Fruit fly (Drosophila melanogaster) ovary, adult (tissue): Measurements from ENCODE around the gene dib.
A peak's percentile ranks its signal among the peaks of the same experiment; 100 is the strongest.

ENCODE experiments used
- CG17801 ChIP-seq: fragments of 200-800 bp; optimal IDR thresholded peaks from 2 replicates; lab custom pipeline; 2019; ENCODE audit warnings: missing biosample characterization, mild to moderate bottlenecking, missing genetic modification characterization, moderate library complexity; ENCODE audit not compliant: partially characterized antibody

dib gene

DNA sequence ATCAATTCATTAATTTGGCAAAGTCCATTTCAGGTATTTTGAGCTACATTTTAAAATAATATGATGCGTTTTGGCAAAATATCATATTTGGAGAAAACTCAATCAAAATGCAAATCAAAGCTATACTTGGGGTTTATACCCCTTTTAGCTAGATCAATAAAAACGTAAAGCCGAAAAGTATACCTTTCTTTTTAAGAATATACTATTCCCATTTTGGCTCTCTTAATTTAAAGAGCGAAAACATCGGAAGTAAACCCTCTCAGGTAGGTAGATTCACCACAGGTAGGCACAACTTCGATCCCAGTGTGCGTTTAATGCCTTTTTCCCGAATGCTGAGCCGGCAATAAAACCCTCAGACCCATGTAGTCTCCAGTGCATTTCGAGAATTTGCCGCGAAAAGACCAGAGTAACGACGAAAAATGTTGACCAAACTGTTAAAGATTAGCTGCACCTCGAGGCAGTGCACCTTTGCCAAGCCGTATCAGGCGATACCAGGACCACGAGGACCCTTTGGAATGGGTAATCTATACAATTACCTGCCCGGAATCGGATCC lies at the start of gene dib:
TSS of gene dib (plus strand) at position 372 of the 554 bp plus-strand sequence.
- peak; percentile 22 for TF ChIP-seq CG17801 (GFP tag; lab: Kevin White, UChicago)

DNA sequence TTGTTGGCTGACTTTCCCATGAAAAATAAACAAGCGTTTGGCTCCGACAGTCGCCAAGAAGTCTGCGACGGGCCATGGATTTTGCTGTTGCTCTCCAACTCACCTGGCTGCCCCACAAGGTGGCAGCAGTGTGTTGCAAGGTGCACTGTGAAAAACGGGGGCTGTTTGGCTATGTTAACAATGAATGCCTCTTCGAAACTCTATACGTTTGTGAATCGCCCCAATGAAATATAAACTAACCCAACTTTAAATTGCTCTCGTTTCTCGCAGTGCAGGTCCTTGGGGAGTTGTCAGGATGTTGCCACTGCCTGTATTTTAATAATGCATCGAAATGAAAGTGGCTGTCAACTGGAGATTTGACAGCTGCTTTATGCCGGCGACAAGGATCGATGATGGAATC lies 47.7 kb upstream of the dib start:
- no peak for TF ChIP-seq CG17801 (GFP tag; lab: Kevin White, UChicago)

DNA sequence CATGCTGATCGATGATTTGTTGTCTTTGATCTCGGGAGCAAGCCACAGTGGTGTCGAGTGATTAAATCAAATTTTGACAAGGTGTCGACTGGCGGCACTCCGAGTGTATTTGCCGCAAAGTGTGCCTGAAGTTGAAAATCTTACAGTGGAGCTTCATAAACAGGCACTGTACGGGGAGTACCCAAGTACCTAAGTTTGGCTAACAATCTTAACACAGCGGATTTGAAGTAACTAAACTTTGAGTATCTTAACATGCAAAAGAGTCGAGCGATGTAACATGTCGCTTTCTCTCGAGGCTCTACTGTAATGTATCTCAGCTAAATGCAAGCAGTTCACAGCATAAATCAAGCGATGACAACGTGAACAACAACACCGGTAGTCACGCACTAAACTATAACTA lies 45.3 kb upstream of the dib start:
- TF ChIP-seq CG17801 (GFP tag; lab: Kevin White, UChicago): no peak

DNA sequence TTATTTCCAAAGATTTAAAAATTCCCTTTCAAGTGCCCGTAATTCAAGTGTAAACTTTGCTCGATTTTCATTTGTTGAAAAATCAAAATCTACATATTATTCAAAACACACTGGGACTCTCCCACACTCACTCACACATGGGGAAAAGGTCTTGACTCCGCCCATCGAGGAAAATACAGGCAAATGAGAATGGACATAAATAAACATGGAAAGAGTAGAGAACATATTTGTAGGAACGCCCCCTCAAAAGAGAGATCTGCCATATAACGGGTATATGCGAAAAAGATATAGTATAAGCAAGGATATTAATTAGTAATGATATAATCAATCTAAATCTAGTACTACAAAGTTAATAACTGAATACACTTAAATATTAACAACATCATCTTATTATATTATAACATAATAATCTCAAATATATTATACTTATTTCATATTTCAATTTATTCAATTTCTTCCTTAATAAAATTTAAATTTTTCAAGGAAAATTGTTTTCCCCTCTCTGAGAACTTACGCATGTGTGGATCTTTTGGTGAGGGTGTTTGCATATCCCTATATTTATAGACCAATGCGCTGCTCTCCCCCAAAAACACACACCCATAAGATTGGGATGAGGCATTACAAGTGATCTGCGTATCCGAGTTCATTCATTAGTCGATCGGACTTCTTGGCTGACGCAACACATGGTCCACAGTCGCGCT lies 43.7 kb upstream of the dib start, which contains the start of gene FoxL1:
TSS of gene FoxL1 (plus strand) at position 651 of the 701 bp plus-strand sequence.
- TF ChIP-seq CG17801 (GFP tag; lab: Kevin White, UChicago): no peak

DNA sequence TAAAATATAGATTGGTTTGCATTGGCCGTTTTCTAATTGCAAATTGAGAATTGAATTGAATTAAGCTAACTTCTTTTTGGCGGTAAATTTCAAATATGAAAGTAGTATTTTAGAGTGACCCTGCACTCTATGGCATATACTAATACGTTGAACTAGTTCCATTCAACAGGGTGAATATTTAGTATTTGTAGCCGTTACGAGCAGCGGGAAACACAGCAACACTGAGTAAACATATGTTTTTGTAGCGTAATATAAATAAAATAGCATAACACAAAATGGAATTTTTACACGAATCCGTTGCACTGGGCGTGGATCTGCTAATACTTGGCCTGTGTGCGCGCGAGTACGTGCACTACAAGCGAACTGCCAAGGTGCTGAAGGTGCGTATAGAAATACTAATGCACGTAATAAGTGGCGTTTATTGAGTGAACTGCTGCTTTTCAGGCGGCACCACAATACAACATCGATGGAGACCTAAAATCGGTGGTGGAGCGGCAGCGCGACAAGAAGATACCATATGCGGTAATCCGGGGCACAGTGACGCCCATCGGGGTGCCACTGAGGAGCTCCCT lies 40.7 kb upstream of the dib start, which contains the start of gene Mul1:
TSS of gene Mul1 (plus strand) at position 198 of the 572 bp plus-strand sequence.
- peak; percentile 50 for TF ChIP-seq CG17801 (GFP tag; lab: Kevin White, UChicago)

DNA sequence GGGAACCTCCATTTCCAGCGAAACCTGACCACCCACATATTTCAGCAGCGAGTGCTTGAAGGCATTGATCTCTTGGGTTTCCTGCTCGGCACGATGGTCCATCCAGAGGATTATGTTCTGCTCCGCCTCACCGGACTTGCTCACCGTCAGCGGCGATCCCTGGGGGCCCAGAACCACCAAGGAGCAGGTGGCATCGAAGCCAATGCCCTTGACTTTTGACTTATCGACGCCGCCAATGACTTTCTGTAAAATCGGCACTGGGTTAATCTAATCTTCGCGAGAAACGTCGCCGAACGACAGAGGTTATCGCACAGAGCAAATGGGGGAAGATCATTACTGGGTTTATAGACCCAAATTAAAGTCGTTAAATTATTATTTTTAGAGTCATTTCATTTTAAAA lies 37.6 kb upstream of the dib start:
- TF ChIP-seq CG17801 (GFP tag; lab: Kevin White, UChicago): no peak

DNA sequence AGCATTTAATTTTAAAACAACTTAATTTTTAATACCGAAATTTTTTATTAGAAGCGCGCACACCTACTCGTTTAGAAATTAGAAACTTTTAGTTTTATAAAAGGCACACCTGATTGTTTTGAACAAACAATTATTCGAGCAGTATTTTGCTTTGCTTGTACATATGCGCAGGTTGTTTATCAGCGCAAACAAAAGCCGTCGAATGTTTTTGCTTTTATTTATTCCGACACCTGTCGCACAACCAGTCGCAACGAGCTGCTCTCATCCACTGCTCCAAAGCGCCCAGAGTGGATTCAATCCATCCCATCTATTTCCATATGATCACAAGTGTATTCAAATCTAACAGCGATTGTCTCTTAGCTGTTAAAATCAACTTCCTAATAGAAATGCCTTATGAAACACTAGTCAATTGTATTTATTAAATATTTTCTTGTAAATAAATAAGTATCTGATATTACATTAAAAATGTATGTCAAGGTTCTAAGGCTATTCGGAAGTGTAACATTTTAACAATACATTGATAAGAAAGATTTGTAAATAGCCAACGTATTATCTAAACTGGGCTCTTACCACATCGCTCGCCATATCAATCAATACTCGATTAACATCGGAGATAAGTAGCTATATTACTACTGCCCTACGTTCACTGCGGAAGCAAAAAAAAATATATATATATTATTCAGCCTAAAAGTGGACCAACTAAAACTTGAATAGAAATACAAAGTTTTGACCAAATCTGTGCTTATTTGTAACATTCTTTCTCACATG lies 36.2 kb upstream of the dib start, which contains the start of gene CG11594:
TSS of gene CG11594 (minus strand) at position 274 of the 768 bp plus-strand sequence.
- TF ChIP-seq CG17801 (GFP tag; lab: Kevin White, UChicago): no peak

DNA sequence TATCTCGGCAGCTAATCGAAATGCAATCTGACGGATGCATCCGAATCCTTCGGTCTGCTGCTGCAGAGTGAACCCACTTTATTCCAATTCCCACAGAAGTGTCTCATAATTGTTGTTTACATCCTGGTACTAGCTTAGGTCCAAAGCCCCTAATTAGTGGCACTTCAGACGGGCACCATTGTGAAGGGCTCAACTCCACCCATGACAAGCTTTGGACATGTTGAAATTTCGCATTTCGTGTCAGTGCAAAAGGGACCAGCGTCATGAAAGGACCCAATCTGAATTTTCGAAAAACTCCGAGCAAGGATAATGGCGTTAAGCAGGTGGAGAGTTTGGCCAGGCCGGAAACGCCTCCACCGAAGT lies 35.6 kb upstream of the dib start, which contains the start of gene Gr64a:
TSS of gene Gr64a (plus strand) at position 264 of the 363 bp plus-strand sequence.
- TF ChIP-seq CG17801 (GFP tag; lab: Kevin White, UChicago): no peak

DNA sequence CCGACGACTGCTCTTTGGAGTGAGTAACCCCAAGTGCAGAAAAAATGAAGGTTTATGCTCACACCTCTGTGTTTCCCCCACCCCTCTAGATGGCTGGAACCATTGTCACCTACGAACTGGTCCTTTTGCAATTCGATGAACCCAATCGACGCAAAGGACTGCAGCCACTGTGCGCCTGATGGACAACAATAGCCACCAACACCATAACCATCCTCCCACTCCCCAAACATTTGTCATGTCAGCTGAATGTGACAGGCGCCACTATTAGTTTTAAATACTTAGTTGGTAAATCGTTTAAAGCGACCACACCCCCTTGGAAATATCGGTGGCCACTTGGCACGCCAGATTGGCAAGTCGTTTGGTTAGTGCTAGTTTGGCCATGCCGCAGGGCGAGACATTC lies 33.8 kb upstream of the dib start, which contains the start of the genes Gr64b and Gr64c:
TSS of gene Gr64b (plus strand) at position 301 of the 400 bp plus-strand sequence.
TSS of gene Gr64c (plus strand) at position 301 of the 400 bp plus-strand sequence.
- TF ChIP-seq CG17801 (GFP tag; lab: Kevin White, UChicago): no peak

DNA sequence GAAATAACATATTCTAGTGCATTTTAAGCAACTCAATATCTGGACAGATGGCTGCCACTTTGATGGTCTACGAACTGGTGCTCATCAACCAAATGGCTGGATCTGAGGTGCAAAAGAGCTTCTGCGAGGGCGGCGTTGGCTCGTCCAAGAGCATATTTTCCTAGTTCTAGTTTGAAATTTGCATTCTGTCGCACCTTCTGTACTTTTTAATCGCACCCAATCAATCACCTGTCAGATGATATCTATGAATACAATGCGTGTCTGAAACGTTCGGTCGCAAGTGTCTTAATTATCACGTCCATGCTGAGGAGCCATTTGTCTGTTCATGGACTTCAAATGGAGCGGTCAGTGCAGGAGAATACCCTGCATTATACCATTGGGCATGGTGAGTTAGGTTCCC lies 30.3 kb upstream of the dib start, which contains the start of the genes Gr64d and Gr64e:
TSS of gene Gr64d (plus strand) at position 301 of the 400 bp plus-strand sequence.
TSS of gene Gr64e (plus strand) at position 380 of the 400 bp plus-strand sequence.
- TF ChIP-seq CG17801 (GFP tag; lab: Kevin White, UChicago): no peak

DNA sequence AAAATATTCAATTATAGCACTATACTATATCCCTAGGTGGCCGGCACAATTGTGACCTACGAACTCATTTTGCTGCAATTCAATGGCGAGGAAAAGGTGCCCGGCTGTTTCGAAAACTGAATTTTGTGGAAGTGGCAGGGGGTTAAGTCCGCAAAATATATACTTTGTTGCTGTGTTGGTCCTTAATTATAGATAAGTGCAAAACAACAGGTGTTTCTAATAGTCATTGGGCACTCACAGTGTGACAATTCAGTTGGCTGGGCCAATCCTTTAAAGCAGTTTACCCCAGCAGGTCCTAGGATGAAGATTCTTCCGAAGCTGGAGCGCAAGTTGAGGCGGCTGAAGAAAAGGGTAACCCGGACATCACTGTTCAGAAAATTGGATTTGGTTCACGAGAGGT lies 26.6 kb upstream of the dib start, which contains the start of gene Gr64f:
TSS of gene Gr64f (plus strand) at position 301 of the 400 bp plus-strand sequence.
- no peak for TF ChIP-seq CG17801 (GFP tag; lab: Kevin White, UChicago)

DNA sequence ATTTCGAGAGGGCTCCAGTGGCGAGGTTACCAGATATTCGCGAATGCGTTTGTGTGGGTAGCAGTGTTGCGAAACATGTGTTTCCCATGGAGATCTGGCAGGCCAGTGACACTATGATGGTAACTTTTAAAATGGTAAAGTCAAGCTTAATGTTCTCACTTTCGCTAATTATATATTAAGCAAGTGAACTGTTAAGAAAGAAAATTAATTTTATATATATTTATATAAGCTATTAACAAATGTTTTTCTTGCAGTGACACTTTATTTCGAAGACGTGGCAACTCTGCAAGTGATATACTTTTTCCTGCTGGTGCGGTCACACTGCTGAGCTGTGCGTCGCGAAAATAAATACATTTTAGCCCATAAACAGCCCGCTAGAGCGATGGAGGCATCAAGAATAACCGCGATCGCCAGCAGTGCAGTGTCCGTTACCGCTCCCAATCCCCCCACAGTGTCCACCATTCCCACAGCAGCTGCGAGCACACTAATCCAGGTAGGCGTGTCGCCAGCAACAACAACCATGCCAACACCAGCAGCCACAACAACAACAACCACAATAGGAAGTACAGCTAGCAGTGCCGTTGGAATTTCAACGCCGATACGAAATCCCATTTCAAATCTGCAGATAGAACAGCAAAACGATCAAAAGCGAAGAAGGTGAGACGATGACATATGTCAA lies 21.7 kb upstream of the dib start, which contains the start of the genes CG11593 and Rcd5:
TSS of gene CG11593 (minus strand) at position 236 of the 679 bp plus-strand sequence.
TSS of gene Rcd5 (plus strand) at position 283 of the 679 bp plus-strand sequence.
- TF ChIP-seq CG17801 (GFP tag; lab: Kevin White, UChicago): peak; percentile 23

DNA sequence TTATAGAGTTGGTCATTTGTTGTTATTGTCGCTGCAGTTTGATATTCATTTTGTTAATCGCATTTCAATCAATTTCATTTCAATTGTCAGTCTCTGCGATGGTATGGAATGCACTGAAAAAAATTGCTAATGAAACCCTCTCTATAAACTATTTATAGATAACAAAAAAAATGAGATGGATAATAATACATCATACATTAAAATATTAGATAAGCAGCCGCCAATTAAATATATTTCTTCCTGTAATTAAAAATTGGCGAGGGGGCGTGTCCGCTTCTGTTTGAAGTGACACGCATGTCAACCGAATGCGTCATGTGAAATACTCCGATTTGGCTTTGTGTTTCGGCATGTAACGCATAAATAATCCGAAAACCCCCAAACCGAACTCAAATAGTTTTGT lies 17.6 kb upstream of the dib start:
- TF ChIP-seq CG17801 (GFP tag; lab: Kevin White, UChicago): no peak

DNA sequence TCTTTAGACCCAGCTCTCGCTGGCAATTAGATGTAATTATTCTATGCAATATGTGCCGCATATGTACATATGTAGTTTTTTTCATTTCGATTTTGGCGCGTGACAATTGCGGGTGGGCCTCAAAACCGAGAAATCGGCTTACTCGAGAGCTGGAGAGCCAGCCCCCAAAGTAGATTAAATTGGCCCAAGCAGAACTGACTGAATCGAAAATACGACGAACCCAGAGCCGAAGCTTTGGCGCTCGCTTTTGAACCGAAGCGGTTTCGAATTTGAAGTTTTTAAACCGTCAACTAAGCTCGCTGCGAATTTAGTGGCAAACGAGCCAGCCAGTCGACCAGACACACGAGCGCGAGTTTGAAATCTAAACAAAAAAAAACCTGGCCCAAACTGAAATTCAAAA lies 15.8 kb upstream of the dib start, which contains the start of gene CG1136:
TSS of gene CG1136 (plus strand) at position 308 of the 400 bp plus-strand sequence.
- TF ChIP-seq CG17801 (GFP tag; lab: Kevin White, UChicago): no peak
